Fruit fly (Drosophila melanogaster) Kc167 (cell line): Measurements from ENCODE around the gene CG44954.

Experiments
- Myc ChIP-seq: fragments of >200 bp; optimal IDR thresholded peaks from 2 replicates; lab custom pipeline; 2017; ENCODE audit warnings: missing external identifiers
- Sin3A ChIP-seq: fragments of >200 bp; optimal IDR thresholded peaks from 2 replicates; lab custom pipeline; 2018; ENCODE audit warnings: missing external identifiers
- h ChIP-seq: fragments of >200 bp; optimal IDR thresholded peaks from 3 replicates; lab custom pipeline; 2018; ENCODE audit warnings: missing external identifiers
- insv ChIP-seq: fragments of >200 bp; optimal IDR thresholded peaks from 3 replicates; lab custom pipeline; 2018; ENCODE audit warnings: missing external identifiers
- psq ChIP-seq: fragments of >200 bp; optimal IDR thresholded peaks from 2 replicates; lab custom pipeline; 2017; ENCODE audit warnings: missing external identifiers
- ttk ChIP-seq: sonication (Bioruptor generic); optimal IDR thresholded peaks from 2 replicates; lab custom pipeline; 2017; ENCODE audit warnings: missing external identifiers

The CG44954 gene

dm6 chr3R:30621806-30622205 lies at the start of gene CG44954:
CG44954 (minus strand) TSS chr3R:30621906.
- TF ChIP-seq h (lab: Kevin White, UChicago) (no peak), insv (lab: Kevin White, UChicago) (no peak), Sin3A (lab: Kevin White, UChicago) (no peak), Myc (lab: Kevin White, UChicago) (no peak), psq (lab: Kevin White, UChicago) (no peak), ttk (no peak)

DNA sequence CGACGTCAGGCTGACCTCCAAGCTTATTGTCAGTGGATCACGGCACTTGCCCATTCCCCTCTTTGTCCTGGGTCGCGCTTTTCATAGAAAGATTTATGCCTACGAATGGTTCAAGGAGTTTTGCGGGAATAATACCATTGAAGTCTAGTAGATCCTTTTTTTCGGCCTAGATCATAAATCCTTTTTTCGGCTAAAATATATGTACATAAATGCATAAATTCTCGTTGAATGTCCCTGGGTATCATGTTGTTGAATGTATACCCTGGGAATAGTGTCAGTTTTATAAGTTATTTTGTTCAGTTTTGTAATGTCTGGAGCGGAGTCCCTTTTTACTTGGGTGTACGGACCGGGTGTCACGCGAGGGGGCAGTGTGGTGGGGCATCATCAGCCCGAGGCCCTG lies 28.0 kb upstream of the CG44954 start, which contains the start of gene CG34433:
Gene CG34433 (plus strand): TSS at position 301 of the 400 bp plus-strand sequence.
- no peak for TF ChIP-seq Myc (lab: Kevin White, UChicago)
- TF ChIP-seq h (lab: Kevin White, UChicago) = no peak
- TF ChIP-seq Sin3A (lab: Kevin White, UChicago) = no peak

DNA sequence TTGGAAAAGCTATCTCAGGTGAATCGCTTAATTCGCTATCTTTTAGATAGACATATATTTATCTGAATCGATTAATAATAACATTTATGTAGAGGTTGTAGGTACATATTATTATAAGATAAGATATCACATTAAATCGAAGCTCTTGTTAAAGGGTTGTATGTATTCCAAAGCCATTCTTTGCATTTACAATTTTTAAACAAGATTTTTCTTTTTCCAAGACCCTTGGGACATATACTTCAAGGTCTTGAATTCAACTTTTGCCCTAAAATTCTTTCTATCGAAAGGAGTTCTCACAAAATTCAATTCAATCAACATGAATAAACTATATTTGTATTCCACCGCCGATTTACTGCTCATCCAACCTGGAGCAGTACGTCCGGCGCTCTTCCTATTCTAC lies 27.1 kb upstream of the CG44954 start, which contains the start of gene CG34432:
Gene CG34432 (plus strand): TSS at position 301 of the 400 bp plus-strand sequence.
- TF ChIP-seq Myc (lab: Kevin White, UChicago) = no peak
- TF ChIP-seq Sin3A (lab: Kevin White, UChicago) = no peak
- no peak for TF ChIP-seq psq (lab: Kevin White, UChicago)

DNA sequence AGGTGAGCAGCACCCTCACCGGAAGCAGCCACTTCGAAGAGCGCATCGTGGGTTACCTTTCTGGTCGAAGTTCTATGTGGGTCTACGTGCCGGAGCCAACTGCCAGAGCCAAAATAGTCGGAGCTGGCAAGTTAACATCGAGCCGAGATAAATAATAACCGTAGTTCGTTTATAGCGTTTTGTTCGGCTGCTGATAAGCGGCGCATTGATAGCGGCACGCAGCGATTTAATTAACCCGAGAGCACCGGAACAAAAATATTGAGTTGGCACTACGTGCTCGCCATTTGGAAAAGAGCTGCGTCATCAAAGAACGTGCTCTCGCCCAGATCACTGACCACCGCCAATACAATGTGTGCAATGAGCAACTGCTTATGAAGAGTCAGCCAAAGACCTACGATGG lies 26.7 kb upstream of the CG44954 start, which contains the start of gene PH4alphaPV:
Gene PH4alphaPV (minus strand): TSS at position 101 of the 400 bp plus-strand sequence.
- TF ChIP-seq ttk (no peak), insv (lab: Kevin White, UChicago) (no peak), Myc (lab: Kevin White, UChicago) (no peak)

- no peak for TF ChIP-seq insv (lab: Kevin White, UChicago)
- no peak for TF ChIP-seq Sin3A (lab: Kevin White, UChicago)
- no peak for TF ChIP-seq Myc (lab: Kevin White, UChicago)
- TF ChIP-seq ttk = no peak
These were observed 24.1 kb upstream of the CG44954 start, which contains the start of gene CG31013 for dm6 chr3R:30645780-30646179. CG31013 (minus strand) TSS chr3R:30645880.

- TF ChIP-seq Myc (lab: Kevin White, UChicago) (no peak), psq (lab: Kevin White, UChicago) (no peak), insv (lab: Kevin White, UChicago) (no peak), h (lab: Kevin White, UChicago) (no peak), ttk (no peak), Sin3A (lab: Kevin White, UChicago) (no peak)
These were observed 21.5 kb upstream of the CG44954 start for dm6 chr3R:30643240-30643639.

DNA sequence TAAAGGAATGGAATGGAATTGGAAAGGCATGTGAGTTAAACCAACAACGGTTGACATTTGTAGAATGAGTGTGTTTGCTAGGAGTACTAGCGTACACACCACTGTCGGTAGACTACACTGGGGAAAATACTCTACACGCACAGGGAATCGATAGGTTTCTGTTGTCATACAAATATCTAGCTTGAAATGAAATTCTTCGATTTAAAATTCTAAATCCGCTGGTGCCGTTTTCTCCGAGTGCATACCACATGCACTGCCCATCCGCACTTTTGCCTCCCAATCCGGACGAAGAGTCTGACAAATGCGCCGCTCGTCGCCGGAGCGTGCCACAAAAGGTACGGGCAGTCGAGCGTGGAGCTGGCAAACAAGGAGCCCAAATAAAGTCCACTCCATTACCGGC lies 7.2 kb upstream of the CG44954 start, which contains the start of gene CG2267:
Gene CG2267 (minus strand): TSS at position 101 of the 400 bp plus-strand sequence.
- TF ChIP-seq insv (lab: Kevin White, UChicago) (no peak), Myc (lab: Kevin White, UChicago) (no peak), psq (lab: Kevin White, UChicago) (no peak), ttk (no peak), h (lab: Kevin White, UChicago) (no peak), Sin3A (lab: Kevin White, UChicago) (no peak)

DNA sequence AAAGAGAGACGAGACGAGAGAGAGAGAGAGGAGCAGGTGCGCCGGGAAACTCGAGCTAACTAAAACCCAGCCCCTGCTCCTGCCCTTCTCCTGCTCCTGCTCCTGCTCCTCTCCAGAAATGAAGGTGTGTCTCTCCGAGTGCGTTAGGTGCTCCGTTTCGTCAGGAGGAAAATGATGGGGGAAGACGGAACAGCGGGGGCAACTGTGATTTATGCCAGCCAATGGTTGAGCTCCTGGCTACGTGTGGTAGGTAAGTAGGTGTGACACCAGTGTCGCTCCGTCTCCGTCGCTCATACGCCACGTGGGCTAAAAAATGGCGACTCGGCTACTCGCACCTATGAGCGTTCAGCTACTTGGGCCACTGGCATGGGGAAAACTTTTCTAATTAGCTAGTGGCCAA lies 4.2 kb downstream of the CG44954 start:
- no peak for TF ChIP-seq Sin3A (lab: Kevin White, UChicago)
- TF ChIP-seq h (lab: Kevin White, UChicago) = no peak
- TF ChIP-seq ttk = no peak
- no peak for TF ChIP-seq Myc (lab: Kevin White, UChicago)
- TF ChIP-seq psq (lab: Kevin White, UChicago) = no peak
- TF ChIP-seq insv (lab: Kevin White, UChicago) = no peak

- no peak for TF ChIP-seq ttk
These were observed 5.4 kb downstream of the CG44954 start for dm6 chr3R:30616098-30616857.

dm6 chr3R:30605889-30606288 lies 15.8 kb downstream of the CG44954 start, which contains the start of gene CG31016:
CG31016 (plus strand) TSS chr3R:30606189.
- TF ChIP-seq Sin3A (lab: Kevin White, UChicago) (no peak), psq (lab: Kevin White, UChicago) (no peak), Myc (lab: Kevin White, UChicago) (no peak), insv (lab: Kevin White, UChicago) (no peak), h (lab: Kevin White, UChicago) (no peak), ttk (no peak)

- TF ChIP-seq ttk (no peak), h (lab: Kevin White, UChicago) (no peak), psq (lab: Kevin White, UChicago) (no peak), insv (lab: Kevin White, UChicago) (no peak)
These were observed 17.8 kb downstream of the CG44954 start, which contains the start of gene PH4alphaNE3 for dm6 chr3R:30603881-30604280. PH4alphaNE3 (plus strand) TSS chr3R:30604181.

DNA sequence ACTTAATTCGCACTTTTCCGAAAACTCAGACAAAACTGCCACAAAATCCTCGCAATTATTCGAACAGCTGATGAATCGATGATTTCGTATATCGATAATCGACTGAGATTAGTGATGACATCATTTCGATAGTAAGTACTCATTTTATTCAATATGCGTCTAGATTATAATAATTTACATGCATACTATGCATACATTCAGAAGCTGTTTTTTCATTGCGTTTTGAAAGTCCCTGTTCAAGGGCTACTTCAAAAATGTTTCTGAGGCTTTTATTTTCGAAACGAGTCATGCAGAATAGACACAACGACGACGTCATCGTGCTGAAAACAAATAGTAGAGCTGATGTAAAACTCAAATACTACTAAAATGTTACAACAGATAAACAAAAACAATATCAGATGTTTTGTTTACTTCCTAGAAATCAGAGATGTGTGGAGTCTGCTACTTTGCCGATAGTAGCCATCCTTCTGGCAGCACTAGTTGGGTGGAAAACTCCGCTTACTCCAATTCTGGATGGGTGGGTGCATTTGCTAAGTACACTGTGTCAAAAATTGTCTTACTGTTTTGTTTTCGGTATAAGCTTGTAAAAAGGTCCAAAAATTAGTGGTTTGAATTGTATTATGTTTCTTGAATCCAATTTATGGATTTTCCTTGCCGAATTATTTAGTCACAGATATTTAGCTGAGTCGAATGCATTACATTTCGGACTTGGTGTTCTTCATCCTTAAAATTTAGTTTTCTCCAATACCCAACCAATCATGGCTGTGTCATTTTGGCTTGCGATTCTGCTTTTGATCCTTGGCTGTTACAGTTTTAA lies 20.1 kb downstream of the CG44954 start, which contains the start of the genes CG2246 and CG31021:
Gene CG2246 (minus strand): TSS at position 50 of the 817 bp plus-strand sequence.
Gene CG31021 (plus strand): TSS at position 767 of the 817 bp plus-strand sequence.
- TF ChIP-seq Myc (lab: Kevin White, UChicago) (no peak), psq (lab: Kevin White, UChicago) (no peak), ttk (no peak), insv (lab: Kevin White, UChicago) (no peak), h (lab: Kevin White, UChicago) (no peak), Sin3A (lab: Kevin White, UChicago) (no peak)
